Fruit fly (Drosophila melanogaster): Measurements from ENCODE around the gene CG4650.
"Not testable (repeated sequence)": the region's sequence is repeated elsewhere in the genome, so short reads cannot be mapped to it uniquely, and the experiment has no call there.

- not testable (repeated sequence) for TF ChIP-seq ttk, Sin3A, Myc (optimal IDR thresholded peaks at IDR 0.05)
Measured at dm6 chr2L:14742893-14743292, 31.9 kb downstream of the CG4650 start, which contains the start of gene CG34166.
